Fruit fly (Drosophila melanogaster) whole organism: ENCODE data around the gene CG44000.
A peak's percentile ranks its signal among the peaks of the same experiment; 100 is the strongest.

Experiments used
- CG8478 ChIP-seq: fragments of >200 bp; optimal IDR thresholded peaks from 2 replicates; lab custom pipeline; 2018; ENCODE audit warnings: inconsistent platforms
- Dll ChIP-seq: fragments of >200 bp; optimal IDR thresholded peaks from 2 replicates; lab custom pipeline; 2017
- EcR ChIP-seq, 2 experiments: fragments of >200 bp; optimal IDR thresholded peaks; 2 replicates each; lab custom pipeline; 2017; ENCODE audit warnings: missing biosample characterization in 2 of 2, missing genetic modification characterization in 2 of 2, missing genetic modification reagents in 2 of 2
- pan ChIP-seq: fragments of >200 bp; optimal IDR thresholded peaks from 2 replicates; lab custom pipeline; 2017
- psq ChIP-seq: fragments of >200 bp; optimal IDR thresholded peaks from 2 replicates; lab custom pipeline; 2017
- usp ChIP-seq: fragments of >200 bp; optimal IDR thresholded peaks from 2 replicates; lab custom pipeline; 2017; ENCODE audit warnings: missing biosample characterization, missing genetic modification characterization, mixed read lengths

The CG44000 gene

DNA sequence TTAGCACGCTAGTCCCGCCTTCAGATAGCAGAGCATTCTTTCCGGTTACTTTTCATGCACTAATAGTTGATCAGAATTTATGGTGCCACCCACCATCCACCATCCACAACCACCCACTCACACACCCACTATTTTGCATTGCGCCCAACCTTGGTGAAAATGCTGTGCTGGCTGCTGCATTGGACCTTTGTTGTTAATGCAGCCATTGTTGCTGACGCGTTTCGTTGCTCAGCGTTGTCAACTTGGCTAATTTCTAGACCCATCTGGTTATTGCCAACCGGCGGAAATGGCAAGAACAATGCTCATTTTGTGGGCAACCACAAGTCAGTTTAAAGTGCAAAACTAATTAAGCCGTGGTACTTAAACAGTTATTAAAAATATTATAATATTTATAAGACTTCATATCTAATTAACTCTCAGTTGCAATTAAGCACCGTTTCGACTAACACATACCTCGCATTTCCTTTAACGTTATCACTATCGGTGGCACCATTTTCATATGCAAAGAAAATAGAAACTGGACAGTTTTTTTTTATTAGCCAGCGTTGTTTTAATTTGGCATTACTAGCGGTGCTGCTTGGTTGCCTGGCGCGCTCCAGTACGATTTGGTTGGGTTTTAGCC is 45.7 kb downstream of the CG44000 start:
- no peak for TF ChIP-seq Dll (lab: Kevin White, UChicago)
- no peak for TF ChIP-seq usp (GFP tag; lab: Kevin White, UChicago)
- no peak for TF ChIP-seq CG8478 (lab: Kevin White, UChicago)
- no peak for TF ChIP-seq psq (lab: Kevin White, UChicago)
- no peak for TF ChIP-seq EcR (GFP tag; optimal IDR thresholded peaks at IDR 0.05; lab: Kevin White, UChicago)
- TF ChIP-seq pan (lab: Kevin White, UChicago): no peak

DNA sequence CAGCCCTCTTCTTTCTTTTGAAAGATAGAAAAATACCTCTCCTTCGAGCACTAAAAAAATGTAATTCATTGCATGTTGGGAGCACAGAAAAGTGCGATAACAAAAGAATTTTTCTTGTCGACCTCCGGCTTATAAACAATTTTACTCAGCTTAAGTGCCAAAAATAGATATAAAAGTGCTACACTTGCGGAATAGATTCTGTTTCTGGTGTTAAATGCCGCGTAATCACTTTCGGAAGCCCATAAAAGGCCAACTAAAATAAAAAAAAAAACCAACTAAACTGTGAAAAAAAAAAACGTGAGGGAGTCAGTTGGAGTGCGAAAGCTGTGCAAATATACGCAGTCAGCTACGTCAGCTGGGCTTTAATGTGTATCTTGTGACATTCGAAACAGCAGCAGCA is 46.6 kb downstream of the CG44000 start:
- TF ChIP-seq CG8478 (lab: Kevin White, UChicago) (no peak), pan (lab: Kevin White, UChicago) (no peak), Dll (lab: Kevin White, UChicago) (no peak), psq (lab: Kevin White, UChicago) (no peak), EcR (GFP tag; optimal IDR thresholded peaks at IDR 0.05; lab: Kevin White, UChicago) (no peak), usp (GFP tag; lab: Kevin White, UChicago) (no peak)

DNA sequence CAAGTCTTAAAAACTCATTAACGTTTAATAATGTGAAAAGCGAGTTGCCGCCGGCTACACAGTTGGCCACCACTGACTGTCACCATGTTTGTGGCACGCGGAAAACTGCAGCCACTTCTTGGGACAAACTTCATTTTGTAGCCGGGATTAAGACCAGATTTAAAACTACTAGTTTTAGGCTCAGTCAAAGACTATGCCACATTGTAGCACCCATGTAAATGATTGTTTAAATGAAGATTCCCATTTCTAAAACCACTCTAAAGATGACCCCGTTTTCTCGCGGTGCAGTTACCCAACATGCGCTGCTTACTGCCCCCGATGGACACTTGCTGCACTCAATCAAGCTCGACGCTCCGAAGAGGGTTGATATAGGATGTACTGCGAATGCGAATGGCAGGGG is 47.3 kb downstream of the CG44000 start:
- TF ChIP-seq EcR (GFP tag; optimal IDR thresholded peaks at IDR 0.05; lab: Kevin White, UChicago) (no peak), Dll (lab: Kevin White, UChicago) (no peak), CG8478 (lab: Kevin White, UChicago) (no peak), pan (lab: Kevin White, UChicago) (no peak), psq (lab: Kevin White, UChicago) (no peak), usp (GFP tag; lab: Kevin White, UChicago) (no peak)

DNA sequence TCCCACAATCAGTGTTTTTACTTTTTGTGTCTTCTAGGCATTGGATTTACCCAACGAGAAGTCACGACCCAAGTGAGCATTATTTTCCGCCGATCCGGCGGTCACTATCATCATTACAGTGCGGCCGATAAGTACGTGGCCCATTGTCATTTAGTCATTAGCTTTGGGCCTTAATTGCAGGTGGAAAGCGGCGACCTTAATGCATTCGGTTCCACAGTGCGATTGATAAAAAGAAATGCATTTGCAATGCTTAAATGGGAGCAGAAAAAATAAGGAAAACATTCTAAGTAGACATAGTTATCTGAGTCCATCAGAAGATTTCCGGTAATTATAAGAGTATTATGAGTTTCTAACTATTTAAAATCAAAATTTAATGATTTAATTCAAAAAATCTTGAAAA is 49.1 kb downstream of the CG44000 start:
- TF ChIP-seq Dll (lab: Kevin White, UChicago) (no peak), usp (GFP tag; lab: Kevin White, UChicago) (no peak), pan (lab: Kevin White, UChicago) (no peak), CG8478 (lab: Kevin White, UChicago) (no peak), psq (lab: Kevin White, UChicago) (no peak), EcR (GFP tag; optimal IDR thresholded peaks at IDR 0.05; lab: Kevin White, UChicago) (no peak)

DNA sequence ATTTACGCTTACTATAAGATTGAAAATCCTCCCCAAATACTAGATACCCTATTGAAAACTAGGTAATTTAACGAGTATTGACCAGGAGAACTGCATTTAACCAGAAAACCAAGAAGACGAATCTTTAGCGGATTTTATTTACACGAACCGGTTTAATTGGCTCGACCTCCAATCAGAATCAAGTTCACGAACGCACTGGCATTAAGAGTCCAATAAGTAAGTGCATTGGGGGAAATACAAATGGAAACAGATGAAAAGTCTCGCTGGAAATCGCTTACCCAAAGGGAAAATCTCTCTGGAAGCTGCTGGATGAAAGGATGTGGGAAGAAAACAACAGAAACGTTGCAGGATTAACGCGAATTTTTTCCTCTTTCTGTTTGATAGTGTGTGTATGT is 49.5 kb downstream of the CG44000 start:
- TF ChIP-seq EcR (GFP tag; optimal IDR thresholded peaks at IDR 0.05; lab: Kevin White, UChicago) (no peak), CG8478 (lab: Kevin White, UChicago) (no peak), pan (lab: Kevin White, UChicago) (no peak), usp (GFP tag; lab: Kevin White, UChicago) (no peak), psq (lab: Kevin White, UChicago) (no peak), Dll (lab: Kevin White, UChicago) (no peak)

DNA sequence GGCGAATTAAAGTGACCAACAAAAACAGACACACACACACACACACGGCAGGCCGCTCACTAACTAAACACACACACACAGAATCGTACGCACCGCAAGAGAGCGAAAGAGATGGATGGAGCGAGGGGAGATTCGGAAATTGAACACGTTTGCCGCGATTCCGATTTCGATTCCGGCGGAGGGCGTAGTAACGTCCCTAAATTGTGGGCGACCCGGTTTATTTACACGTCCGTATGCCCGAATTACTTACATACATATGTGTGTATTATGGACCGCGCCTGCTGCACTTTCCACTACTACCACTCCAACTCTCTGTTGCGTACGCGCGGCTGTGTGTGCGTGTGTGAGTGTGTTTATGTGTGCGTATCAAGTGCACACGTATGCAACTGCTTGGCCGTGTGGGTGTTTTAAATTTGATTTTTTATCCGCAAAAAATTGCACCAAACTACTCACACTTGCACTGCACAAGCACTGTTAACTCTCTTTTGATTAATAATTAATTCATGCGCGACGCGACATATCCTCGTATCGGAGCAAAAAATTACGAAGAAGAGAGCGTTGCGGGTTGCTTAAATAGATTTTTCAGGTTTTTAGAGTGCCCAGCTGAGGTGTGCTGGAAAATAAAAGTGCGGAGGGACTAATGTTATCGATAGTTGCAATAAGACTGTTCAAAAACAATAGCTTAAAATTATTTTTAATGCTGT is 50.1 kb downstream of the CG44000 start, which contains the start of gene Pgant5:
Gene Pgant5, minus strand, starts transcription at position 601 of the 704 bp plus-strand sequence.
- no peak for TF ChIP-seq pan (lab: Kevin White, UChicago)
- TF ChIP-seq CG8478 (lab: Kevin White, UChicago): peak; percentile 92
- TF ChIP-seq Dll (lab: Kevin White, UChicago): no peak
- TF ChIP-seq usp (GFP tag; lab: Kevin White, UChicago): no peak
- TF ChIP-seq EcR (GFP tag; optimal IDR thresholded peaks at IDR 0.05; lab: Kevin White, UChicago): no peak
- no peak for TF ChIP-seq psq (lab: Kevin White, UChicago)

DNA sequence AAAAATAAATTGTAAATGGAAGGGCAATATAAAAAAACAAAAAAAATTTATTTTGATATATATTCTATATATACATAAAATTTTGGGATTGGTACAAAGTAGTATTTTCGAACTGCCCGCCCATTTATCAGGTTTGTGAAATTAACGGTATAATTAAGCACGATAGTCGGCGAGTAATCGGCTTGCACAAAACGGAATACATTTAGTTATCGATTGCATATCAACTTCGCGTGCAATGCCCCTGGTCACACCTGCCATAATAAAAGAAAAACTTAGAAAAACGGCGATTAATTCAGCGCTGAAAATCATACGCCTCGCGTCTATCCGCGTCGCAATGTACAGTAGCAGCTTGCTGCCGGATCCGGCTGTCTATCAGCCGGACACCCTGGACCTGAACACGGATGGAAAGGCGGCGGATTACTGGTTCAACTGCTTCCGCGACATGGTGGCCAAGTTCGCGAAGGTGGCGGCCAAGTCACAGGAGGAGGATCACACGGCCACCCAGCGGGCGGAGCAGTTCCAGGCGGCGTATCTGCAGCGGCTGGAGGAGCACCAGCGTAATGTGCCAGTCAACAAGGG is 50.8 kb downstream of the CG44000 start, which contains the start of gene CG5828:
Gene CG5828, plus strand, starts transcription at position 205 of the 579 bp plus-strand sequence.
- TF ChIP-seq EcR (GFP tag; optimal IDR thresholded peaks at IDR 0.05; lab: Kevin White, UChicago) (no peak), psq (lab: Kevin White, UChicago) (no peak), pan (lab: Kevin White, UChicago) (no peak), CG8478 (lab: Kevin White, UChicago) (no peak), usp (GFP tag; lab: Kevin White, UChicago) (no peak), Dll (lab: Kevin White, UChicago) (no peak)

DNA sequence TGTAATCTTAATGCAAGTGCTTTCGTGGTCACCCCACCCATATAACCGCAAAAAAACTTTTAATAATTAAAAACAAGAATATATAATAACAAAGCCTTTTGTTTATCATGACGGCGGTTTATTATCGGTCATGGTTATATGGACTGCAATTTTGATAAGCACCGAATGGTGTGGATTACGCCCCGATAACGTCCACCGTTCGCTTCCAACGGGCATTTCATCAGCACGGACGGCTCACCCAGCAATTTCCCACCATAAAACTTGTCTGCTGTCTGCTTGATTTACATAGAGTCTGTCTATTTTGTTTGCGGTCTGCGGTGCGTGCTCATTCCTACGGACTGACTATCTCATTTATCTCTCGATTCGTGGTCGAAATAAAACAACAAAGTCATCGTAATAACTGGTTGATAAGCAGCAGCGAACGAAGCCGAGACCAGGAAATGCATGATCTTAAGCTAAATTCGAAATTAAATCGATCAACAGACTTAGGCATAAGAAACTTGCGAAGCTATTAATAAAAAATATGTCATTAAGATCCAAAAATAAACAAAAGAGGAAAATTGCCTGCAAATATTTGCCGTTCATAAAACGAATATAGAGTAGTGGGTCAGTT is 52.4 kb downstream of the CG44000 start:
- no peak for TF ChIP-seq pan (lab: Kevin White, UChicago)
- no peak for TF ChIP-seq usp (GFP tag; lab: Kevin White, UChicago)
- TF ChIP-seq Dll (lab: Kevin White, UChicago): no peak
- TF ChIP-seq CG8478 (lab: Kevin White, UChicago): no peak
- TF ChIP-seq psq (lab: Kevin White, UChicago): no peak
- no peak for TF ChIP-seq EcR (GFP tag; optimal IDR thresholded peaks at IDR 0.05; lab: Kevin White, UChicago)

DNA sequence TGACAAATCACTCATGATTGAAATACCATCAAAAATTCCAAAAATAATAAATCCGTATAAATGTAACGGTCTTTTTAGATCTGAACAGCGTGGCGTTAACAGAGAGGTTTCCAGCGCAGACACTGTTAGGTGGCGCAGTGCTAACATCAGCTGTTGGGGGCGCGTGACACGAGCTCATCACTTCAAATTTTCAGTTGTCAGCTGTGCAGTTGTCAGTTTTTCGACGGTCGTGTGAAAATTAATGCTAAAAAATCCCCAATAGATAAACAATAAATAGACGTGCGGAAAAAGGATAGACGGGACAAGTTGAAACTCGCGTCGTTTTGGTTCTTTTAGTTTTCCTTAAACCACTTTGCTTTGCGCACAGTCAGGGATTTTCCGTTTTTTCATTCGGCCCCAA is 53.2 kb downstream of the CG44000 start, which contains the start of gene CG4230:
Gene CG4230, plus strand, starts transcription at position 6 of the 400 bp plus-strand sequence.
- TF ChIP-seq EcR (GFP tag; optimal IDR thresholded peaks at IDR 0.05; lab: Kevin White, UChicago): no peak

DNA sequence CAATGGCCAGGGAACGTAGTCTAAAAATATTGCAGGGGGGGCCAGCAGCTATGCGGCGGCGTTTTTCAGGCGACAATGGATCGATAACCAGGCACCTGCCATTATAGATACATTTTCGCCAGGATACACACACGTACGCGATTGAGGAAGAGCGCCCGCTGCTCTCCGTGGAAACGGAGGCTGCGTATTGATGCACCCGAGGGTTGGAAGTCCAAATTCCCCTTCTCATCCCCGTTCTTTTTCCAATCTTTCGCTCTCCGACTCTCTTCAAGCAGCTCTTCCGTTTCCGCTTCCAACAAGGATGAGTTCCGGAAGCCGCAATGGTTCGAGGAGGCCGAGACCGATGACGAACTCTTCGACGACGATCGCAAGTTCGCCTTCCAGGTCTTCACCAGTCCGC is 53.7 kb downstream of the CG44000 start:
- TF ChIP-seq Dll (lab: Kevin White, UChicago): no peak
- no peak for TF ChIP-seq usp (GFP tag; lab: Kevin White, UChicago)
- no peak for TF ChIP-seq CG8478 (lab: Kevin White, UChicago)
- TF ChIP-seq psq (lab: Kevin White, UChicago): no peak
- no peak for TF ChIP-seq pan (lab: Kevin White, UChicago)
- no peak for TF ChIP-seq EcR (GFP tag; optimal IDR thresholded peaks at IDR 0.05; lab: Kevin White, UChicago)
